Worm (Caenorhabditis elegans): Measurements from ENCODE around the gene srh-282.

DNA sequence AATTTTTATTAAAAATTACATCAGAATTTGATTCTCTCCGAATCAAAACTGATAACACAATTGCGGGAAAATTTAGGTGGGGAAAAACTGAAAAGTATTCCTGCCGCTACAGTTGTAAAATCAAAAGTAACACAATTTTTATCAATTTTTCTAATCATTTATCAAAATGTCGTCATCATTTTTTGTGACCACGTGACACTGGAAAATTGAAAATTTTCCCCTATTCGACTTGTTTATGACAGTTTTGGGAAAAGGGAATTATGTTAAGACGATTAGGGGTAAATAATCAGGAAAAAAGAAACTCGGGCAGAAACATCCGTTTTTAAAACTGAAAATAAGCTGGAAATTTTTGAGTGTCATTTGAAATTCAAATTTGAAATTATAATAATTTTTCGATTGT lies 23.6 kb upstream of the srh-282 start:
- TF ChIP-seq sdz-38 (tag; optimal IDR thresholded peaks at IDR 0.05), result no peak
- peak; percentile 18 for TF ChIP-seq unc-62 (GFP tag; optimal IDR thresholded peaks at IDR 0.05)
- TF ChIP-seq F52B5.7 (tag; optimal IDR thresholded peaks at IDR 0.05), result no peak
- no peak for TF ChIP-seq madf-6 (GFP tag; IDR thresholded peaks at IDR 0.05)
- TF ChIP-seq F23B12.7 (tag; optimal IDR thresholded peaks at IDR 0.05; ENCODE audit: insufficient read depth), result no peak
- TF ChIP-seq K12H6.12 (tag; optimal IDR thresholded peaks at IDR 0.05), result no peak
- no peak for TF ChIP-seq T26A5.8 (tag; optimal IDR thresholded peaks at IDR 0.05)
- TF ChIP-seq snpc-4 (GFP tag; optimal IDR thresholded peaks at IDR 0.05), result no peak
- TF ChIP-seq snpc-4 (tag; optimal IDR thresholded peaks at IDR 0.05), result no peak
- no peak for TF ChIP-seq lin-26 (GFP tag; IDR thresholded peaks at IDR 0.05)
- no peak for TF ChIP-seq ztf-3 (GFP tag; optimal IDR thresholded peaks at IDR 0.05)
- no peak for TF ChIP-seq nfya-1 (tag; optimal IDR thresholded peaks at IDR 0.05; ENCODE audit: borderline replicate concordance, insufficient read depth)
- TF ChIP-seq bed-2 (GFP tag; IDR thresholded peaks at IDR 0.05), result no peak
- no peak for TF ChIP-seq attf-6 (GFP tag; IDR thresholded peaks at IDR 0.05)

Measured in whole organism, young adult.